Worm (Caenorhabditis elegans) whole organism, young adult: ENCODE results near the gene C13F10.8.

ENCODE experiments used
- B0261.1 ChIP-seq: sonication (generic microtip); optimal IDR thresholded peaks from 2 replicates; lab custom pipeline; 2016; ENCODE audit warnings: mild to moderate bottlenecking, missing genetic modification characterization, moderate library complexity, missing compliant biosample characterization
- F10E7.11 ChIP-seq: sonication (generic microtip); optimal IDR thresholded peaks from 2 replicates; lab custom pipeline; 2017; ENCODE audit warnings: mild to moderate bottlenecking, missing genetic modification characterization, moderate library complexity, missing compliant biosample characterization
- F33H1.4 ChIP-seq: fragments of 200-800 bp; sonication (Bioruptor generic); IDR thresholded peaks from 2 replicates; pipeline ENCODE4 v1.3.6; 2022; ENCODE audit warnings: missing genetic modification reagents, missing genetic modification characterization, missing compliant biosample characterization
- F52B5.7 ChIP-seq: sonication (generic microtip); optimal IDR thresholded peaks from 2 replicates; lab custom pipeline; 2016; ENCODE audit warnings: mild to moderate bottlenecking, missing genetic modification characterization, missing compliant biosample characterization
- T26A5.8 ChIP-seq: sonication (generic microtip); optimal IDR thresholded peaks from 2 replicates; lab custom pipeline; 2016; ENCODE audit warnings: missing genetic modification characterization, missing compliant biosample characterization
- Y53F4B.3 ChIP-seq: fragments of 200-800 bp; sonication (Bioruptor generic); IDR thresholded peaks from 2 replicates; pipeline ENCODE4 v1.3.6; 2022; ENCODE audit warnings: missing genetic modification reagents, missing genetic modification characterization, missing compliant biosample characterization
- Y56A3A.18 ChIP-seq: fragments of 200-800 bp; sonication (Bioruptor generic); IDR thresholded peaks from 2 replicates; pipeline ENCODE4 v1.3.6; 2022; ENCODE audit warnings: missing genetic modification reagents, missing genetic modification characterization, missing compliant biosample characterization
- Y67H2A.10 ChIP-seq: fragments of 200-800 bp; sonication (Bioruptor generic); conservative IDR thresholded peaks from 2 replicates; pipeline ENCODE4 v1.3.6; 2022; ENCODE audit warnings: missing genetic modification reagents, missing genetic modification characterization, missing compliant biosample characterization
- ZK185.1 ChIP-seq: sonication (generic microtip); optimal IDR thresholded peaks from 2 replicates; lab custom pipeline; 2016; ENCODE audit warnings: mild to moderate bottlenecking, missing genetic modification characterization, missing compliant biosample characterization; ENCODE audit not compliant: poor library complexity, severe bottlenecking
- aptf-2 ChIP-seq: fragments of 200-800 bp; sonication (Bioruptor generic); conservative IDR thresholded peaks from 2 replicates; pipeline ENCODE4 v1.3.6; 2022; ENCODE audit warnings: missing genetic modification reagents, missing genetic modification characterization, missing compliant biosample characterization
- atf-7 ChIP-seq: sonication (generic microtip); optimal IDR thresholded peaks from 2 replicates; lab custom pipeline; 2017; ENCODE audit warnings: mild to moderate bottlenecking, missing genetic modification characterization, missing compliant biosample characterization
- attf-3 ChIP-seq: fragments of 200-800 bp; sonication (Bioruptor generic); conservative IDR thresholded peaks from 2 replicates; pipeline ENCODE4 v1.3.6; 2022; ENCODE audit warnings: missing genetic modification reagents, missing genetic modification characterization, missing compliant biosample characterization
- attf-5 ChIP-seq: fragments of 200-800 bp; sonication (Bioruptor generic); optimal IDR thresholded peaks from 2 replicates; lab custom pipeline; 2018; ENCODE audit warnings: mild to moderate bottlenecking, missing genetic modification characterization, missing compliant biosample characterization
- attf-6 ChIP-seq: fragments of 200-800 bp; sonication (Bioruptor generic); IDR thresholded peaks from 2 replicates; pipeline ENCODE4 v1.3.6; 2022; ENCODE audit warnings: missing genetic modification reagents, missing genetic modification characterization, missing compliant biosample characterization
- bed-2 ChIP-seq: fragments of 200-800 bp; sonication (Bioruptor generic); IDR thresholded peaks from 2 replicates; pipeline ENCODE4 v1.3.6; 2022; ENCODE audit warnings: missing genetic modification reagents, missing genetic modification characterization, missing compliant biosample characterization
- ceh-100 ChIP-seq: fragments of 200-800 bp; sonication (Bioruptor generic); IDR thresholded peaks from 2 replicates; pipeline ENCODE4 v1.3.6; 2022; ENCODE audit warnings: missing genetic modification reagents, missing genetic modification characterization, missing compliant biosample characterization
- ceh-27 ChIP-seq: fragments of 200-800 bp; sonication (Bioruptor generic); optimal IDR thresholded peaks from 2 replicates; lab custom pipeline; 2018; ENCODE audit warnings: mild to moderate bottlenecking, missing genetic modification characterization, moderate library complexity, missing compliant biosample characterization
- die-1 ChIP-seq: sonication (generic microtip); optimal IDR thresholded peaks from 2 replicates; lab custom pipeline; 2016; ENCODE audit warnings: missing genotype, mild to moderate bottlenecking, missing genetic modification characterization, missing compliant biosample characterization
- dpff-1 ChIP-seq: sonication (generic microtip); optimal IDR thresholded peaks from 2 replicates; lab custom pipeline; 2017; ENCODE audit warnings: mild to moderate bottlenecking, missing genetic modification characterization, missing compliant biosample characterization
- efl-1 ChIP-seq: fragments of 150-350 bp; optimal IDR thresholded peaks from 2 replicates; lab custom pipeline; 2014; ENCODE audit warnings: missing biosample characterization, missing genetic modification reagents, missing genetic modification characterization
- egl-18 ChIP-seq: fragments of 200-800 bp; sonication (Bioruptor generic); IDR thresholded peaks from 2 replicates; pipeline ENCODE4 v1.3.6; 2022; ENCODE audit warnings: missing genetic modification reagents, missing genetic modification characterization, missing compliant biosample characterization
- ekl-4 ChIP-seq: fragments of 200-800 bp; sonication (Bioruptor generic); IDR thresholded peaks from 2 replicates; pipeline ENCODE4 v1.3.6; 2022; ENCODE audit warnings: missing genetic modification reagents, missing genetic modification characterization, missing compliant biosample characterization
- ets-4 ChIP-seq: fragments of 200-800 bp; sonication (Bioruptor generic); optimal IDR thresholded peaks from 2 replicates; lab custom pipeline; 2018; ENCODE audit warnings: mild to moderate bottlenecking, missing genetic modification characterization, missing compliant biosample characterization
- fkh-3 ChIP-seq: sonication (generic microtip); optimal IDR thresholded peaks from 2 replicates; lab custom pipeline; 2016; ENCODE audit warnings: mild to moderate bottlenecking, missing genetic modification characterization, missing compliant biosample characterization
- gei-17 ChIP-seq: fragments of 200-800 bp; sonication (Bioruptor generic); optimal IDR thresholded peaks from 2 replicates; lab custom pipeline; 2018; ENCODE audit warnings: mild to moderate bottlenecking, missing genetic modification characterization, missing compliant biosample characterization
- hlh-12 ChIP-seq: sonication (generic microtip); optimal IDR thresholded peaks from 2 replicates; lab custom pipeline; 2016; ENCODE audit warnings: missing genetic modification characterization, missing compliant biosample characterization
- hlh-26 ChIP-seq: fragments of 200-800 bp; sonication (Bioruptor generic); conservative IDR thresholded peaks from 2 replicates; pipeline ENCODE4 v1.3.6; 2022; ENCODE audit warnings: missing genetic modification reagents, missing genetic modification characterization, missing compliant biosample characterization
- hmg-1.2 ChIP-seq: fragments of 200-800 bp; sonication (Bioruptor generic); IDR thresholded peaks from 2 replicates; pipeline ENCODE4 v1.3.6; 2022; ENCODE audit warnings: missing genetic modification reagents, missing genetic modification characterization, missing compliant biosample characterization
- hsf-1 ChIP-seq: fragments of 200-800 bp; sonication (Bioruptor generic); IDR thresholded peaks from 2 replicates; pipeline ENCODE4 v1.3.6; 2022; ENCODE audit warnings: missing genetic modification reagents, missing genetic modification characterization, missing compliant biosample characterization
- lin-26 ChIP-seq: fragments of 200-800 bp; sonication (Bioruptor generic); IDR thresholded peaks from 2 replicates; pipeline ENCODE4 v1.3.6; 2022; ENCODE audit warnings: missing genetic modification reagents, missing genetic modification characterization, missing compliant biosample characterization
- lin-54 ChIP-seq: fragments of 200-800 bp; sonication (Bioruptor generic); optimal IDR thresholded peaks from 2 replicates; lab custom pipeline; 2018; ENCODE audit warnings: mild to moderate bottlenecking, missing genetic modification characterization, missing compliant biosample characterization
- madf-3 ChIP-seq: fragments of 200-800 bp; sonication (Bioruptor generic); IDR thresholded peaks from 2 replicates; pipeline ENCODE4 v1.3.6; 2022; ENCODE audit warnings: missing genetic modification reagents, missing genetic modification characterization, missing compliant biosample characterization
- mes-4 ChIP-seq: sonication (generic microtip); optimal IDR thresholded peaks from 2 replicates; lab custom pipeline; 2016; ENCODE audit warnings: missing genotype, missing genetic modification characterization, missing compliant biosample characterization
- mxl-1 ChIP-seq: sonication (generic microtip); optimal IDR thresholded peaks from 2 replicates; lab custom pipeline; 2016; ENCODE audit warnings: missing genetic modification characterization, missing compliant biosample characterization
- nfya-2 ChIP-seq: fragments of 200-800 bp; sonication (Bioruptor generic); IDR thresholded peaks from 2 replicates; pipeline ENCODE4 v1.3.6; 2022; ENCODE audit warnings: missing genetic modification reagents, missing genetic modification characterization, missing compliant biosample characterization
- nfyb-1 ChIP-seq: fragments of 200-800 bp; sonication (Bioruptor generic); IDR thresholded peaks from 2 replicates; pipeline ENCODE4 v1.3.6; 2022; ENCODE audit warnings: missing genetic modification reagents, missing genetic modification characterization, missing compliant biosample characterization
- nhr-27 ChIP-seq: fragments of 200-800 bp; sonication (Bioruptor generic); optimal IDR thresholded peaks from 2 replicates; lab custom pipeline; 2018; ENCODE audit warnings: mild to moderate bottlenecking, missing genetic modification characterization, moderate library complexity, missing compliant biosample characterization
- nhr-80 ChIP-seq: sonication (generic microtip); optimal IDR thresholded peaks from 2 replicates; lab custom pipeline; 2016; ENCODE audit warnings: missing genetic modification characterization, missing compliant biosample characterization
- pbrm-1 ChIP-seq: fragments of 200-800 bp; sonication (Bioruptor generic); IDR thresholded peaks from 2 replicates; pipeline ENCODE4 v1.3.6; 2022; ENCODE audit warnings: missing genetic modification reagents, missing genetic modification characterization, missing compliant biosample characterization
- rec-8 ChIP-seq, 2 experiments: sonication (generic microtip); optimal IDR thresholded peaks; 2 replicates each; lab custom pipeline; 2016; ENCODE audit warnings: mild to moderate bottlenecking in 2 of 2, missing genetic modification characterization in 2 of 2, missing genetic modification reagents in 2 of 2, missing genotype in 2 of 2, missing biosample characterization in 1 of 2, missing compliant biosample characterization in 1 of 2, moderate library complexity in 1 of 2
- sdz-38 ChIP-seq: sonication (generic microtip); optimal IDR thresholded peaks from 2 replicates; lab custom pipeline; 2016; ENCODE audit warnings: missing genotype, missing genetic modification characterization, missing compliant biosample characterization
- unc-130 ChIP-seq: sonication (generic microtip); optimal IDR thresholded peaks from 2 replicates; lab custom pipeline; 2016; ENCODE audit warnings: missing genetic modification reagents, missing genetic modification characterization, missing compliant biosample characterization
- unc-62 ChIP-seq: fragments of 150-350 bp; optimal IDR thresholded peaks from 2 replicates; lab custom pipeline; 2014; ENCODE audit warnings: missing biosample characterization, missing genetic modification reagents, missing genetic modification characterization
- ztf-18 ChIP-seq: sonication (generic microtip); optimal IDR thresholded peaks from 2 replicates; lab custom pipeline; 2016; ENCODE audit warnings: missing genotype, mild to moderate bottlenecking, missing genetic modification characterization, missing compliant biosample characterization
- ztf-25 ChIP-seq: fragments of 200-800 bp; sonication (Bioruptor generic); IDR thresholded peaks from 2 replicates; pipeline ENCODE4 v1.3.6; 2022; ENCODE audit warnings: missing genetic modification reagents, missing genetic modification characterization, missing compliant biosample characterization
- ztf-26 ChIP-seq: sonication (generic microtip); optimal IDR thresholded peaks from 2 replicates; lab custom pipeline; 2017; ENCODE audit warnings: missing genetic modification characterization, missing compliant biosample characterization

The C13F10.8 gene

ce11 chrV:7230847-7231246 lies 10.0 kb upstream of the C13F10.8 start, which contains the start of the genes gei-6 and krr-1 (continued):
- no peak for TF ChIP-seq lin-26
- no peak for TF ChIP-seq mes-4 (tag; lab: Kevin White, UChicago)
- TF ChIP-seq ztf-26 (tag; lab: Kevin White, UChicago) = no peak
- TF ChIP-seq attf-3 (GFP tag; lab: Robert Waterston, UW) = 0 out of 2 replicates have a peak, but pooled peaks have one; percentile 37
- no peak for TF ChIP-seq nfyb-1 (GFP tag; lab: Robert Waterston, UW)
- no peak for TF ChIP-seq unc-130 (GFP tag; lab: Kevin White, UChicago)
- TF ChIP-seq bed-2 (GFP tag; lab: Robert Waterston, UW) = no peak
- TF ChIP-seq, all 124 proteins: peak for 21

ce11 chrV:7225894-7226293 lies 5.1 kb upstream of the C13F10.8 start:
- TF ChIP-seq lin-54 (GFP tag; lab: Kevin White, UChicago) (no peak), unc-62 (no peak), hmg-1.2 (GFP tag; lab: Robert Waterston, UW) (no peak), attf-5 (no peak), Y56A3A.18 (0 out of 2 replicates have a peak, but pooled peaks have one; percentile 41), aptf-2 (GFP tag; lab: Robert Waterston, UW) (no peak), attf-6 (GFP tag; lab: Robert Waterston, UW) (0 out of 2 replicates have a peak, but pooled peaks have one; percentile 23), ceh-27 (GFP tag; lab: Kevin White, UChicago) (no peak), B0261.1 (tag; lab: Kevin White, UChicago) (no peak), F33H1.4 (no peak), sdz-38 (tag; lab: Kevin White, UChicago) (no peak), pbrm-1 (no peak), T26A5.8 (tag; lab: Kevin White, UChicago) (no peak), atf-7 (tag; lab: Kevin White, UChicago) (no peak), mxl-1 (tag; lab: Kevin White, UChicago) (no peak), ets-4 (GFP tag; lab: Kevin White, UChicago) (no peak), Y53F4B.3 (GFP tag; lab: Robert Waterston, UW) (no peak), F52B5.7 (no peak), ZK185.1 (peak; percentile 18), hlh-12 (no peak), dpff-1 (tag; lab: Kevin White, UChicago) (no peak)

ce11 chrV:7224947-7225346 lies 4.1 kb upstream of the C13F10.8 start, which contains the start of gene fkb-3:
Gene fkb-3 (plus strand): TSS chrV:7225223.
- TF ChIP-seq ekl-4 (GFP tag; lab: Robert Waterston, UW) (no peak), rec-8 (tag; optimal IDR thresholded peaks at IDR 0.05; lab: Kevin White, UChicago) (no peak), die-1 (tag; lab: Kevin White, UChicago) (no peak), F10E7.11 (no peak), fkh-3 (tag; lab: Kevin White, UChicago) (no peak), hsf-1 (GFP tag; lab: Robert Waterston, UW) (no peak), ceh-100 (GFP tag; lab: Robert Waterston, UW) (no peak), nfya-2 (GFP tag; lab: Robert Waterston, UW) (no peak), Y67H2A.10 (GFP tag; lab: Robert Waterston, UW) (no peak), nhr-27 (tag; lab: Kevin White, UChicago) (no peak), ztf-25 (GFP tag; lab: Robert Waterston, UW) (no peak), hlh-26 (GFP tag; lab: Robert Waterston, UW) (no peak), egl-18 (no peak), nfyb-1 (GFP tag; lab: Robert Waterston, UW) (no peak), gei-17 (GFP tag; lab: Kevin White, UChicago) (no peak), efl-1 (GFP tag; lab: Kevin White, UChicago) (no peak), madf-3 (GFP tag; lab: Robert Waterston, UW) (no peak), ztf-18 (tag; lab: Kevin White, UChicago) (no peak), nhr-80 (no peak)
